Fruit fly (Drosophila melanogaster): Measurements from ENCODE around the gene Oga.

The Oga gene

DNA sequence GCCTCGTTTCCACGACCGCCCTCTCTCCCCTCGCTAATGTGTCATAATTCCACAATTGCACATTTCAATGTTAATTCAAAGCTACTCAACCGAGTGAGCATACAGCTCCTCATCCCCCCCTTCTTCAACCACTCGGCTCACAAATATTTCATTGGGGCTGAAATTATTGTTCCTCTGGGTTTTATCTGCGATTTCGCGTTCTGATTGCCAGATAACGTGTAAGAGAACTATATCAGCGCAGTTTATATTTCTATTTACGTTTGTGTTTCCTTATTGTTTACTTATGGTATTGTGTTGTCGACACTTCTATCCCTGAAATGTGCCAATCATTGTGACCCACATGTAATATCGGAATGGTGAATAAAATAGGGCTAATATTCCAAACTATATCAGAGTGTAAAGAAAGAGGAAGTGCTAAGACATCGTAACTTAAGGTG is 12.1 kb upstream of the Oga start (continued):
- TF ChIP-seq Xbp1 (GFP tag; optimal IDR thresholded peaks at IDR 0.05) (no peak), abd-A (tag; optimal IDR thresholded peaks at IDR 0.05) (peak; percentile 19), Rfx (GFP tag; IDR thresholded peaks at IDR 0.05) (peak; percentile 35; the same call in 1 of the 2 replicates), lola (GFP tag; optimal IDR thresholded peaks at IDR 0.05) (no peak), sisA (GFP tag; IDR thresholded peaks at IDR 0.05) (no peak), bbx (GFP tag; IDR thresholded peaks at IDR 0.05; ENCODE audit: partially characterized antibody) (no peak), CG34376 (GFP tag; optimal IDR thresholded peaks at IDR 0.05) (peak; percentile 93), ssp (GFP tag; IDR thresholded peaks at IDR 0.05) (no peak), zf30C (GFP tag; optimal IDR thresholded peaks at IDR 0.05) (no peak), CG12769 (tag; optimal IDR thresholded peaks at IDR 0.05) (peak; percentile 62), sd (tag; optimal IDR thresholded peaks at IDR 0.05) (peak; percentile 92), Sry-β (GFP tag; optimal IDR thresholded peaks at IDR 0.05) (no peak), CG3407 (GFP tag; optimal IDR thresholded peaks at IDR 0.05) (no peak), CG15696 (tag; optimal IDR thresholded peaks at IDR 0.05) (no peak), Hey (tag; optimal IDR thresholded peaks at IDR 0.05) (peak; percentile 32), NC2α (GFP tag; optimal IDR thresholded peaks at IDR 0.05) (no peak), luna (GFP tag; optimal IDR thresholded peaks at IDR 0.05) (no peak), CG9876 (GFP tag; optimal IDR thresholded peaks at IDR 0.05) (no peak), Lhr (GFP tag; optimal IDR thresholded peaks at IDR 0.05) (no peak), CG30431 (GFP tag; optimal IDR thresholded peaks at IDR 0.05) (no peak), eve (GFP tag; optimal IDR thresholded peaks at IDR 0.05) (no peak), CG8281 (tag; optimal IDR thresholded peaks at IDR 0.05) (no peak), Fer1 (GFP tag; optimal IDR thresholded peaks at IDR 0.05) (peak; percentile 26), Hr78 (GFP tag; optimal IDR thresholded peaks at IDR 0.05) (no peak), sug (tag; optimal IDR thresholded peaks at IDR 0.05) (peak; percentile 87), CG12219 (GFP tag; optimal IDR thresholded peaks at IDR 0.05) (no peak), Doc3 (GFP tag; IDR thresholded peaks at IDR 0.05; ENCODE audit: partially characterized antibody) (no peak), Dip2 (GFP tag; IDR thresholded peaks at IDR 0.05) (no peak), chn (GFP tag; optimal IDR thresholded peaks at IDR 0.05) (no peak), CG3163 (GFP tag; optimal IDR thresholded peaks at IDR 0.05) (peak; percentile 48), Med (GFP tag) (peak; percentile 56), ham (GFP tag; IDR thresholded peaks at IDR 0.05) (no peak), pnt (GFP tag; optimal IDR thresholded peaks at IDR 0.05) (no peak), Myb (GFP tag; optimal IDR thresholded peaks at IDR 0.05) (no peak), ara (GFP tag; IDR thresholded peaks at IDR 0.05) (no peak), mirr (GFP tag; optimal IDR thresholded peaks at IDR 0.05) (peak; percentile 85), CG4707 (GFP tag; optimal IDR thresholded peaks at IDR 0.05) (no peak)

DNA sequence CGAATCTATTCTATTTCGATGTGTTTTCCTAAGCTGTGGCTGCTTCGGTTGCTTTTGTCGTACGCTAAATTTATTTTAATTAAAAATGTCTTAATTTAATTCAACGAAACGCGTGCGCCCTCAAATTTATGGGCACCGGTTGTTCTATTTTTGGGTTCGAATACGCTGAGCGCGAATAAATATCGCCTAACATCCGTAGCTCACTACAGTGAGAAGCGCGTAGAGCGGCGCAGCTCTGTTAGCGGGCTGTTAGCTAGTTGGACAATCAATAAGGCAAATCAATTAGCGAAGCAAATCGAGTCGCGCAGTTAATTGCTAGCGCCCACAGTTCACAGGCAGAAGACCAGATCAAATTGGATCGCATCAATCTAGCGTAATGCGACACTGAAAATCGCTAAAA is 8.8 kb upstream of the Oga start:
- TF ChIP-seq slou (GFP tag; optimal IDR thresholded peaks at IDR 0.05) (no peak), CG1233 (GFP tag; optimal IDR thresholded peaks at IDR 0.05) (no peak), CHES-1-like (GFP tag; optimal IDR thresholded peaks at IDR 0.05) (no peak), CG17829 (tag; optimal IDR thresholded peaks at IDR 0.05) (peak; percentile 97), CG10543 (GFP tag; optimal IDR thresholded peaks at IDR 0.05) (peak; percentile 31), Xrp1 (GFP tag; IDR thresholded peaks at IDR 0.05) (no peak), Atf6 (GFP tag; IDR thresholded peaks at IDR 0.05) (no peak), D19A (tag; optimal IDR thresholded peaks at IDR 0.05) (no peak), inv (GFP tag; IDR thresholded peaks at IDR 0.05; ENCODE audit: partially characterized antibody) (no peak)
